Fruit fly (Drosophila melanogaster): ENCODE measurements around the gene Nin.

Nin gene

dm6 chr2L:5229735-5230347, 48.5 kb downstream of the Nin start:
- TF ChIP-seq Clk (GFP tag; optimal IDR thresholded peaks at IDR 0.05): no peak
- TF ChIP-seq ovo (GFP tag; optimal IDR thresholded peaks at IDR 0.05): no peak
- TF ChIP-seq cic (GFP tag; optimal IDR thresholded peaks at IDR 0.05): no peak
- TF ChIP-seq CG33017 (tag; optimal IDR thresholded peaks at IDR 0.05): no peak
- TF ChIP-seq tj (GFP tag; optimal IDR thresholded peaks at IDR 0.05): no peak
- TF ChIP-seq Mnt (GFP tag; optimal IDR thresholded peaks at IDR 0.05): no peak
- no peak for TF ChIP-seq CG1620 (GFP tag; optimal IDR thresholded peaks at IDR 0.05)
- no peak for TF ChIP-seq CG5204 (GFP tag; optimal IDR thresholded peaks at IDR 0.05)
- no peak for TF ChIP-seq bab1 (GFP tag; optimal IDR thresholded peaks at IDR 0.05)
- no peak for TF ChIP-seq CG11617 (GFP tag; optimal IDR thresholded peaks at IDR 0.05)
- TF ChIP-seq Hr96 (GFP tag; optimal IDR thresholded peaks at IDR 0.05): no peak
- no peak for TF ChIP-seq CG12768 (GFP tag; optimal IDR thresholded peaks at IDR 0.05)

- TF ChIP-seq Mnt (GFP tag; optimal IDR thresholded peaks at IDR 0.05) (no peak), CG12768 (GFP tag; optimal IDR thresholded peaks at IDR 0.05) (no peak), cnc (optimal IDR thresholded peaks at IDR 0.05) (no peak), CG33017 (tag; optimal IDR thresholded peaks at IDR 0.05) (no peak)
Measured at dm6 chr2L:5229239-5229638, 49.1 kb downstream of the Nin start.

- TF ChIP-seq tj (GFP tag; optimal IDR thresholded peaks at IDR 0.05): no peak
- no peak for TF ChIP-seq ovo (GFP tag; optimal IDR thresholded peaks at IDR 0.05)
- TF ChIP-seq toe (GFP tag; optimal IDR thresholded peaks at IDR 0.05): no peak
- no peak for TF ChIP-seq bab1 (GFP tag; optimal IDR thresholded peaks at IDR 0.05)
- TF ChIP-seq CG14711 (tag; optimal IDR thresholded peaks at IDR 0.05): no peak
- TF ChIP-seq kay (GFP tag; ENCODE audit: borderline replicate concordance): no peak
- TF ChIP-seq cic (GFP tag; optimal IDR thresholded peaks at IDR 0.05): no peak
- no peak for TF ChIP-seq CG1620 (GFP tag; optimal IDR thresholded peaks at IDR 0.05)
- TF ChIP-seq pad (GFP tag; optimal IDR thresholded peaks at IDR 0.05): no peak
- no peak for TF ChIP-seq CG11617 (GFP tag; optimal IDR thresholded peaks at IDR 0.05)
- no peak for TF ChIP-seq Mnt (GFP tag; optimal IDR thresholded peaks at IDR 0.05)
- no peak for TF ChIP-seq cnc (optimal IDR thresholded peaks at IDR 0.05)
- no peak for TF ChIP-seq Hr96 (GFP tag; optimal IDR thresholded peaks at IDR 0.05)
- TF ChIP-seq Clk (GFP tag; optimal IDR thresholded peaks at IDR 0.05): no peak
- no peak for TF ChIP-seq CG33017 (tag; optimal IDR thresholded peaks at IDR 0.05)
Measured at dm6 chr2L:5228581-5229077, 49.7 kb downstream of the Nin start.

- TF ChIP-seq toe (GFP tag; optimal IDR thresholded peaks at IDR 0.05) (no peak), ovo (GFP tag; optimal IDR thresholded peaks at IDR 0.05) (no peak), CG5204 (GFP tag; optimal IDR thresholded peaks at IDR 0.05) (no peak), kay (GFP tag; ENCODE audit: borderline replicate concordance) (no peak), Crg-1 (GFP tag; optimal IDR thresholded peaks at IDR 0.05) (no peak), CG7045 (GFP tag; optimal IDR thresholded peaks at IDR 0.05) (no peak), CG11617 (GFP tag; optimal IDR thresholded peaks at IDR 0.05) (no peak), pad (GFP tag; optimal IDR thresholded peaks at IDR 0.05) (no peak), Mnt (GFP tag; optimal IDR thresholded peaks at IDR 0.05) (no peak), CG33017 (tag; optimal IDR thresholded peaks at IDR 0.05) (no peak), tj (GFP tag; optimal IDR thresholded peaks at IDR 0.05) (no peak), Clk (GFP tag; optimal IDR thresholded peaks at IDR 0.05) (no peak), cic (GFP tag; optimal IDR thresholded peaks at IDR 0.05) (no peak), CG7101 (tag; optimal IDR thresholded peaks at IDR 0.05) (no peak), bab1 (GFP tag; optimal IDR thresholded peaks at IDR 0.05) (no peak), Hr96 (GFP tag; optimal IDR thresholded peaks at IDR 0.05) (no peak), cnc (optimal IDR thresholded peaks at IDR 0.05) (no peak)
Measured at dm6 chr2L:5226891-5227554, 51.3 kb downstream of the Nin start.

dm6 chr2L:5225547-5226213, 52.7 kb downstream of the Nin start:
- TF ChIP-seq CG11617 (GFP tag; optimal IDR thresholded peaks at IDR 0.05) (no peak), CG14711 (tag; optimal IDR thresholded peaks at IDR 0.05) (no peak), cic (GFP tag; optimal IDR thresholded peaks at IDR 0.05) (no peak), cnc (optimal IDR thresholded peaks at IDR 0.05) (no peak), pad (GFP tag; optimal IDR thresholded peaks at IDR 0.05) (no peak), Mnt (GFP tag; optimal IDR thresholded peaks at IDR 0.05) (no peak), Clk (GFP tag; optimal IDR thresholded peaks at IDR 0.05) (no peak), tj (GFP tag; optimal IDR thresholded peaks at IDR 0.05) (no peak), CG7045 (GFP tag; optimal IDR thresholded peaks at IDR 0.05) (no peak), CG1620 (GFP tag; optimal IDR thresholded peaks at IDR 0.05) (no peak), toe (GFP tag; optimal IDR thresholded peaks at IDR 0.05) (no peak), CG7101 (tag; optimal IDR thresholded peaks at IDR 0.05) (no peak), CG5204 (GFP tag; optimal IDR thresholded peaks at IDR 0.05) (no peak), CG33017 (tag; optimal IDR thresholded peaks at IDR 0.05) (no peak), Crg-1 (GFP tag; optimal IDR thresholded peaks at IDR 0.05) (no peak), CG12768 (GFP tag; optimal IDR thresholded peaks at IDR 0.05) (no peak)
